Fruit fly (Drosophila melanogaster) Kc167 (cell line): ENCODE data around the gene PolA1.

ENCODE experiments used
- Myc ChIP-seq: fragments of >200 bp; optimal IDR thresholded peaks from 2 replicates; lab custom pipeline; 2017; ENCODE audit warnings: missing external identifiers
- h ChIP-seq: fragments of >200 bp; optimal IDR thresholded peaks from 3 replicates; lab custom pipeline; 2018; ENCODE audit warnings: missing external identifiers
- insv ChIP-seq: fragments of >200 bp; optimal IDR thresholded peaks from 3 replicates; lab custom pipeline; 2018; ENCODE audit warnings: missing external identifiers
- ttk ChIP-seq: sonication (Bioruptor generic); optimal IDR thresholded peaks from 2 replicates; lab custom pipeline; 2017; ENCODE audit warnings: missing external identifiers

DNA sequence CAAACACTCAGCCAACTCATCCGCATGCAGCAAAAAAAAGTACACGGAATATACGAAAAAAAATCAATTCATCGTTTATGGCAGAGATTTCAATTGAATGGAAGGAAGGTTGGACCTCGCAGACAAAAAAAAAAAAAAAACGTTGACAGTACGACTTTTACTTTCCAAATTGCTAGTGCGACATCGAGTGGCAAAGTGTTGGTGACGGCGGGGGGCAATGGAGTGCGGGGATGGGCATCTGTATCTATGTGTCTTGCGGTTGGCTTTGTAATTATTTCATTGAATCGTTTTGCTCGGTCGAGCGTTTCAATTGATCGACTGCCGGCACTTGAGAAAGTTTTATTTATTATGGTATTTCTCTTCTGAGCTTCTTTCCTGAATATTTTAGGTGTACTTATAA lies 30.0 kb upstream of the PolA1 start:
- no peak for TF ChIP-seq h (lab: Kevin White, UChicago)
- TF ChIP-seq insv (lab: Kevin White, UChicago), result no peak
- no peak for TF ChIP-seq ttk (lab: Kevin White, UChicago)
- no peak for TF ChIP-seq Myc (lab: Kevin White, UChicago)
